Fruit fly (Drosophila melanogaster): Measurements from ENCODE around the gene stg1.

Gene stg1

DNA sequence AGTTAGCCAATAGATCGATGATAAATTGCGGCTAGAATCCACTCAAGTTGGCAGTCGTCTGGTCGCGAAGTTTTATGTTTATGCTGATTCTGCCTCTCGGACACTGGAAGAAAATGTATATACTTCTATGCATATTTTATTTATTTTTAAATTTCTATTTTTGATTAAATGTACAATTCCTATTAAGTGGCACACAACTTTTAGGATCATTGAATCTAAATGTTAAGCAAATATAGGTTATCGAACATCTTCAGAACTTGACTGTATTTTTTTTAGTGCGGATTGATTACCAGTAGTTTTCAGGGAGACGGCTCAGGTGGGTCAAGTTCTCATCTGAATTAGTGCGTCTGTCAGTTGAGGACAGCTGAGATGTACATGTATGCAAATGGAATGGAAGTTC lies 33.6 kb downstream of the stg1 start:
- TF ChIP-seq CTCF (optimal IDR thresholded peaks at IDR 0.05) (no peak), CG8478 (optimal IDR thresholded peaks at IDR 0.05) (no peak)

dm6 chrX:21146941-21147340 lies 53.3 kb downstream of the stg1 start, which contains the start of gene CG45154:
CG45154 (minus strand) TSS chrX:21147041.
- no peak for TF ChIP-seq CG8478 (optimal IDR thresholded peaks at IDR 0.05)
- no peak for TF ChIP-seq CTCF (optimal IDR thresholded peaks at IDR 0.05)
